Fruit fly (Drosophila melanogaster) whole organism, prepupa: ENCODE results near the gene CG1943.

Experiments
- Blimp-1 ChIP-seq: fragments of 200-800 bp; sonication (Bioruptor generic); optimal IDR thresholded peaks from 3 replicates; lab custom pipeline; 2017; ENCODE audit warnings: missing biosample characterization, missing genetic modification characterization, mild to moderate bottlenecking, moderate library complexity, missing genetic modification reagents
- CG10669 ChIP-seq: fragments of 200-800 bp; sonication (Bioruptor generic); optimal IDR thresholded peaks from 3 replicates; lab custom pipeline; 2018; ENCODE audit warnings: missing biosample characterization, mild to moderate bottlenecking, missing genetic modification characterization, moderate library complexity
- CG11294 ChIP-seq: fragments of 200-800 bp; sonication (Bioruptor generic); IDR thresholded peaks from 2 replicates; pipeline ENCODE4 v1.3.6; 2022; ENCODE audit warnings: missing biosample characterization, missing genetic modification characterization
- CG11902 ChIP-seq: fragments of 200-800 bp; sonication (Bioruptor generic); optimal IDR thresholded peaks from 3 replicates; lab custom pipeline; 2016; ENCODE audit warnings: missing biosample characterization, missing genetic modification characterization
- CG16779 ChIP-seq: fragments of 200-800 bp; sonication (Bioruptor generic); optimal IDR thresholded peaks from 3 replicates; lab custom pipeline; 2017; ENCODE audit warnings: missing biosample characterization, mild to moderate bottlenecking, missing genetic modification characterization
- CG3032 ChIP-seq: fragments of 200-800 bp; optimal IDR thresholded peaks from 2 replicates; lab custom pipeline; 2019; ENCODE audit warnings: missing biosample characterization, mild to moderate bottlenecking, missing genetic modification characterization, moderate library complexity
- CG31627 ChIP-seq: fragments of 200-800 bp; sonication (Bioruptor generic); optimal IDR thresholded peaks from 3 replicates; lab custom pipeline; 2016; ENCODE audit warnings: missing biosample characterization, missing genetic modification characterization
- CG32006 ChIP-seq: fragments of 200-800 bp; sonication (Bioruptor generic); optimal IDR thresholded peaks from 3 replicates; lab custom pipeline; 2017; ENCODE audit warnings: missing biosample characterization, mild to moderate bottlenecking, missing genetic modification characterization
- CG3919 ChIP-seq: fragments of 200-800 bp; sonication (Bioruptor generic); optimal IDR thresholded peaks from 3 replicates; lab custom pipeline; 2016; ENCODE audit warnings: missing biosample characterization, missing genetic modification characterization
- CG4318 ChIP-seq: fragments of 200-800 bp; sonication (Bioruptor generic); optimal IDR thresholded peaks from 3 replicates; lab custom pipeline; 2017; ENCODE audit warnings: missing biosample characterization, mild to moderate bottlenecking, missing genetic modification characterization
- CG6163 ChIP-seq: fragments of 200-800 bp; sonication (Bioruptor generic); IDR thresholded peaks from 3 replicates; pipeline ENCODE4 v1.3.6; 2022; ENCODE audit warnings: missing biosample characterization, missing genetic modification characterization
- CG6276 ChIP-seq: fragments of 200-800 bp; sonication (Bioruptor generic); optimal IDR thresholded peaks from 2 replicates; lab custom pipeline; 2017; ENCODE audit warnings: missing biosample characterization, mild to moderate bottlenecking, missing genetic modification characterization
- CG6792 ChIP-seq: fragments of 200-800 bp; sonication (Bioruptor generic); optimal IDR thresholded peaks from 3 replicates; lab custom pipeline; 2016; ENCODE audit warnings: missing biosample characterization, missing genetic modification characterization
- CG6808 ChIP-seq: fragments of 200-800 bp; sonication (Bioruptor generic); optimal IDR thresholded peaks from 3 replicates; lab custom pipeline; 2017; ENCODE audit warnings: missing biosample characterization, missing genetic modification characterization, mild to moderate bottlenecking, moderate library complexity, missing genetic modification reagents
- CG6854 ChIP-seq: fragments of 200-800 bp; sonication (Bioruptor generic); optimal IDR thresholded peaks from 2 replicates; lab custom pipeline; 2017; ENCODE audit warnings: missing biosample characterization, mild to moderate bottlenecking, missing genetic modification characterization
- CG7368 ChIP-seq: fragments of 200-800 bp; sonication (Bioruptor generic); optimal IDR thresholded peaks from 3 replicates; lab custom pipeline; 2016; ENCODE audit warnings: missing biosample characterization, missing genetic modification characterization
- CG8319 ChIP-seq: fragments of 200-800 bp; sonication (Bioruptor generic); optimal IDR thresholded peaks from 3 replicates; lab custom pipeline; 2016; ENCODE audit warnings: missing biosample characterization, missing genetic modification characterization
- CG8632 ChIP-seq: fragments of 200-800 bp; sonication (Bioruptor generic); optimal IDR thresholded peaks from 3 replicates; lab custom pipeline; 2016; ENCODE audit warnings: missing biosample characterization, missing genetic modification characterization
- CG9139 ChIP-seq: fragments of 200-800 bp; sonication (Bioruptor generic); optimal IDR thresholded peaks from 3 replicates; lab custom pipeline; 2017; ENCODE audit warnings: missing biosample characterization, mild to moderate bottlenecking, missing genetic modification characterization
- Eip75B ChIP-seq: fragments of 200-800 bp; sonication (Bioruptor generic); optimal IDR thresholded peaks from 3 replicates; lab custom pipeline; 2016; ENCODE audit warnings: missing biosample characterization, missing genetic modification characterization
- Eip78C ChIP-seq: fragments of 200-800 bp; sonication (Bioruptor generic); peaks from one replicate; lab custom pipeline; 2016; ENCODE audit warnings: missing biosample characterization, missing genetic modification characterization
- Eip93F ChIP-seq: fragments of 200-800 bp; sonication (Bioruptor generic); optimal IDR thresholded peaks from 2 replicates; lab custom pipeline; 2016; ENCODE audit warnings: missing biosample characterization, mild to moderate bottlenecking, missing genetic modification characterization
- Gug ChIP-seq: fragments of 200-800 bp; sonication (Bioruptor generic); IDR thresholded peaks from 2 replicates; pipeline ENCODE4 v1.3.6; 2022; ENCODE audit warnings: missing biosample characterization, missing genetic modification characterization
- Hr38 ChIP-seq: sonication (Bioruptor generic); optimal IDR thresholded peaks from 2 replicates; lab custom pipeline; 2016; ENCODE audit warnings: missing biosample characterization, missing genetic modification characterization
- Hr39 ChIP-seq: fragments of 200-800 bp; sonication (Bioruptor generic); optimal IDR thresholded peaks from 2 replicates; lab custom pipeline; 2016; ENCODE audit warnings: missing biosample characterization, missing genetic modification characterization
- Hr4 ChIP-seq: fragments of 200-800 bp; sonication (Bioruptor generic); optimal IDR thresholded peaks from 3 replicates; lab custom pipeline; 2016; ENCODE audit warnings: missing biosample characterization, missing genetic modification characterization
- Lpt ChIP-seq: fragments of 200-800 bp; sonication (Bioruptor generic); optimal IDR thresholded peaks from 3 replicates; lab custom pipeline; 2016; ENCODE audit warnings: missing biosample characterization, missing genetic modification characterization
- Met ChIP-seq: fragments of 200-800 bp; sonication (Bioruptor generic); optimal IDR thresholded peaks from 3 replicates; lab custom pipeline; 2016; ENCODE audit warnings: missing biosample characterization, missing genetic modification characterization
- OdsH ChIP-seq: fragments of 200-800 bp; sonication (Bioruptor generic); optimal IDR thresholded peaks from 3 replicates; lab custom pipeline; 2016; ENCODE audit warnings: missing biosample characterization, missing genetic modification characterization
- Smox ChIP-seq: fragments of 200-800 bp; sonication (Bioruptor generic); optimal IDR thresholded peaks from 3 replicates; lab custom pipeline; 2016; ENCODE audit warnings: missing biosample characterization, missing genetic modification characterization
- Sox102F ChIP-seq: fragments of 200-800 bp; sonication (Bioruptor generic); optimal IDR thresholded peaks from 2 replicates; lab custom pipeline; 2016; ENCODE audit warnings: missing biosample characterization, mild to moderate bottlenecking, missing genetic modification characterization
- Sox15 ChIP-seq: fragments of 200-800 bp; sonication (Bioruptor generic); optimal IDR thresholded peaks from 3 replicates; lab custom pipeline; 2016; ENCODE audit warnings: missing biosample characterization, missing genetic modification characterization
- achi ChIP-seq: fragments of 200-800 bp; sonication (Bioruptor generic); optimal IDR thresholded peaks from 3 replicates; lab custom pipeline; 2016; ENCODE audit warnings: missing biosample characterization, missing genetic modification characterization
- acj6 ChIP-seq: fragments of 200-800 bp; sonication (Bioruptor generic); optimal IDR thresholded peaks from 3 replicates; lab custom pipeline; 2016; ENCODE audit warnings: missing biosample characterization, missing genetic modification characterization
- cyc ChIP-seq: fragments of 200-800 bp; sonication (Bioruptor generic); optimal IDR thresholded peaks from 3 replicates; lab custom pipeline; 2016; ENCODE audit warnings: missing biosample characterization, missing genetic modification characterization
- dac ChIP-seq: fragments of 200-800 bp; sonication (Bioruptor generic); optimal IDR thresholded peaks from 2 replicates; lab custom pipeline; 2017; ENCODE audit warnings: missing biosample characterization, mild to moderate bottlenecking, missing genetic modification characterization
- dsx ChIP-seq: fragments of 200-800 bp; optimal IDR thresholded peaks from 3 replicates; lab custom pipeline; 2019; ENCODE audit warnings: missing biosample characterization, mild to moderate bottlenecking, missing genetic modification characterization, moderate library complexity; ENCODE audit not compliant: poor library complexity, severe bottlenecking
- eg ChIP-seq: fragments of 200-800 bp; sonication (Bioruptor generic); IDR thresholded peaks from 3 replicates; pipeline ENCODE4 v1.3.6; 2022; ENCODE audit warnings: missing biosample characterization, missing genetic modification characterization
- esn ChIP-seq: fragments of 200-800 bp; sonication (Bioruptor generic); optimal IDR thresholded peaks from 2 replicates; lab custom pipeline; 2016; ENCODE audit warnings: missing biosample characterization, mild to moderate bottlenecking, missing genetic modification characterization, moderate library complexity
- fd59A ChIP-seq: fragments of 200-800 bp; sonication (Bioruptor generic); optimal IDR thresholded peaks from 2 replicates; lab custom pipeline; 2017; ENCODE audit warnings: missing biosample characterization, mild to moderate bottlenecking, missing genetic modification characterization, missing genetic modification reagents
- fd85E ChIP-seq: fragments of 200-800 bp; sonication (Bioruptor generic); optimal IDR thresholded peaks from 3 replicates; lab custom pipeline; 2016; ENCODE audit warnings: missing biosample characterization, missing genetic modification characterization
- fkh ChIP-seq: fragments of 200-800 bp; sonication (Bioruptor generic); optimal IDR thresholded peaks from 3 replicates; lab custom pipeline; 2017; ENCODE audit warnings: missing biosample characterization, mild to moderate bottlenecking, missing genetic modification characterization, moderate library complexity
- lz ChIP-seq: fragments of 200-800 bp; sonication (Bioruptor generic); optimal IDR thresholded peaks from 3 replicates; lab custom pipeline; 2016; ENCODE audit warnings: missing biosample characterization, missing genetic modification characterization
- net ChIP-seq: fragments of 200-800 bp; sonication (Bioruptor generic); optimal IDR thresholded peaks from 3 replicates; lab custom pipeline; 2016; ENCODE audit warnings: missing biosample characterization, missing genetic modification characterization
- pdm3 ChIP-seq: fragments of 200-800 bp; sonication (Bioruptor generic); optimal IDR thresholded peaks from 3 replicates; lab custom pipeline; 2016; ENCODE audit warnings: missing biosample characterization, missing genetic modification characterization
- salr ChIP-seq, 2 experiments: fragments of 200-800 bp; sonication (Bioruptor generic); optimal IDR thresholded peaks; 3 replicates each; lab custom pipeline; 2016 to 2018; ENCODE audit warnings: missing biosample characterization in 2 of 2, missing genetic modification characterization in 2 of 2, mild to moderate bottlenecking in 1 of 2
- spab ChIP-seq: fragments of 200-800 bp; sonication (Bioruptor generic); optimal IDR thresholded peaks from 2 replicates; lab custom pipeline; 2017; ENCODE audit warnings: missing biosample characterization, mild to moderate bottlenecking, missing genetic modification characterization, missing genetic modification reagents
- ss ChIP-seq, 2 experiments: fragments of 200-800 bp; sonication (Bioruptor generic); optimal IDR thresholded peaks; 2 replicates in 1 of 2; 3 replicates in 1 of 2; lab custom pipeline; 2017 to 2018; ENCODE audit warnings: mild to moderate bottlenecking in 2 of 2, missing biosample characterization in 2 of 2, missing genetic modification characterization in 2 of 2, moderate library complexity in 1 of 2
- svp ChIP-seq: fragments of 200-800 bp; sonication (Bioruptor generic); peaks from one replicate; lab custom pipeline; 2016; ENCODE audit warnings: missing biosample characterization, missing genetic modification characterization
- topi ChIP-seq: fragments of 200-800 bp; sonication (Bioruptor generic); optimal IDR thresholded peaks from 3 replicates; lab custom pipeline; 2016; ENCODE audit warnings: missing biosample characterization, missing genetic modification characterization
- vri ChIP-seq: fragments of 200-800 bp; sonication (Bioruptor generic); optimal IDR thresholded peaks from 3 replicates; lab custom pipeline; 2016; ENCODE audit warnings: missing biosample characterization, mild to moderate bottlenecking, missing genetic modification characterization

Gene CG1943

dm6 chr3R:7108589-7109312, 34.1 kb downstream of the CG1943 start:
- peak; percentile 94 for TF ChIP-seq dsx
- peak; percentile 99 for TF ChIP-seq svp
- TF ChIP-seq dac (GFP tag; lab: Kevin White, UChicago): peak; percentile 74
- TF ChIP-seq Hr4 (GFP tag; lab: Kevin White, UChicago): peak; percentile 99
- TF ChIP-seq CG3919 (GFP tag; lab: Kevin White, UChicago): peak; percentile 97
- peak; percentile 84 for TF ChIP-seq CG6854 (GFP tag; lab: Kevin White, UChicago)
- TF ChIP-seq pdm3 (GFP tag; lab: Kevin White, UChicago): peak; percentile 97
- TF ChIP-seq Sox102F (GFP tag; lab: Kevin White, UChicago): peak; percentile 95
- TF ChIP-seq Eip75B (GFP tag; lab: Kevin White, UChicago): peak; percentile 96
- peak; percentile 97 for TF ChIP-seq lz (GFP tag; lab: Kevin White, UChicago)
- TF ChIP-seq CG9139 (GFP tag; lab: Kevin White, UChicago): peak; percentile 85
- no peak for TF ChIP-seq CG11294 (GFP tag; lab: Robert Waterston, UW)
- TF ChIP-seq Lpt (GFP tag; lab: Kevin White, UChicago): peak; percentile 97
- TF ChIP-seq Eip93F (GFP tag; lab: Kevin White, UChicago): peak; percentile 71
- TF ChIP-seq fd59A (GFP tag; lab: Kevin White, UChicago): peak; percentile 93
- TF ChIP-seq CG8632 (GFP tag; lab: Kevin White, UChicago): peak; percentile 95
- peak; percentile 98 for TF ChIP-seq Met (GFP tag; lab: Kevin White, UChicago)
- TF ChIP-seq vri (GFP tag; lab: Kevin White, UChicago): peak; percentile 89
- peak; percentile 97 for TF ChIP-seq Smox (GFP tag; lab: Kevin White, UChicago)
- peak; percentile 92 for TF ChIP-seq CG6808 (GFP tag; lab: Kevin White, UChicago)
- TF ChIP-seq esn (GFP tag; lab: Kevin White, UChicago): peak; percentile 98
- no peak for TF ChIP-seq CG6163 (GFP tag; lab: Robert Waterston, UW)
- peak; percentile 82 for TF ChIP-seq Hr38 (GFP tag; lab: Kevin White, UChicago)
- TF ChIP-seq fd85E (GFP tag; lab: Kevin White, UChicago): peak; percentile 85
- peak; percentile 88 for TF ChIP-seq CG11902 (GFP tag; lab: Kevin White, UChicago)
- peak; percentile 93 for TF ChIP-seq spab (GFP tag; lab: Kevin White, UChicago)
- TF ChIP-seq CG3032 (tag; lab: Kevin White, UChicago): peak; percentile 96
- peak; percentile 98 for TF ChIP-seq OdsH
- TF ChIP-seq Hr39: peak; percentile 97
- TF ChIP-seq Sox15 (GFP tag; lab: Kevin White, UChicago): peak; percentile 90
- peak; percentile 96 for TF ChIP-seq acj6 (GFP tag; lab: Kevin White, UChicago)
- TF ChIP-seq fkh (GFP tag; lab: Kevin White, UChicago): no peak
- peak; percentile 96 for TF ChIP-seq achi (GFP tag; lab: Kevin White, UChicago)
- peak; percentile 100 for TF ChIP-seq Eip78C (GFP tag; lab: Kevin White, UChicago)
- peak; percentile 92 for TF ChIP-seq CG10669 (GFP tag; lab: Kevin White, UChicago)
- peak; percentile 98 for TF ChIP-seq topi (GFP tag; lab: Kevin White, UChicago)
- no peak for TF ChIP-seq eg (GFP tag; lab: Robert Waterston, UW)
- TF ChIP-seq CG6792 (GFP tag; lab: Kevin White, UChicago): peak; percentile 93
- peak; percentile 77 for TF ChIP-seq CG16779 (tag; lab: Kevin White, UChicago)
- TF ChIP-seq salr (GFP tag; optimal IDR thresholded peaks at IDR 0.05; lab: Kevin White, UChicago): peak; percentile 73 to 99
- TF ChIP-seq Blimp-1 (GFP tag; lab: Kevin White, UChicago): peak; percentile 94
- TF ChIP-seq ss (GFP tag; optimal IDR thresholded peaks at IDR 0.05; lab: Kevin White, UChicago): peak; percentile 83 to 85
- peak; percentile 98 for TF ChIP-seq CG32006 (GFP tag; lab: Kevin White, UChicago)
- peak; percentile 96 for TF ChIP-seq CG6276 (GFP tag; lab: Kevin White, UChicago)
- TF ChIP-seq net: peak; percentile 96
- TF ChIP-seq CG31627 (GFP tag; lab: Kevin White, UChicago): peak; percentile 98
- peak; percentile 95 for TF ChIP-seq CG4318 (GFP tag; lab: Kevin White, UChicago)
- TF ChIP-seq cyc (GFP tag; lab: Kevin White, UChicago): peak; percentile 97
- peak; percentile 92 for TF ChIP-seq CG8319
- peak; percentile 92 for TF ChIP-seq CG7368 (GFP tag; lab: Kevin White, UChicago)
- no peak for TF ChIP-seq Gug (GFP tag; lab: Robert Waterston, UW)
